Fruit fly (Drosophila melanogaster) whole organism, wandering third instar larva: ENCODE results near the gene CG1638.

Experiments used
- CG9705 ChIP-seq: fragments of 200-800 bp; sonication (Bioruptor generic); optimal IDR thresholded peaks from 2 replicates; lab custom pipeline; 2018; ENCODE audit warnings: missing biosample characterization, mild to moderate bottlenecking, missing genetic modification characterization
- HLH106 ChIP-seq: fragments of 200-800 bp; optimal IDR thresholded peaks from 3 replicates; lab custom pipeline; 2019; ENCODE audit warnings: missing biosample characterization, mild to moderate bottlenecking, missing genetic modification characterization, moderate library complexity
- foxo ChIP-seq, 2 experiments: fragments of 200-800 bp; sonication (Bioruptor generic); optimal IDR thresholded peaks; 2 replicates in 1 of 2; 3 replicates in 1 of 2; lab custom pipeline; 2016 to 2017; ENCODE audit warnings: missing biosample characterization in 2 of 2, missing genetic modification characterization in 2 of 2
- psq ChIP-seq: fragments of 200-800 bp; sonication (Bioruptor generic); optimal IDR thresholded peaks from 3 replicates; lab custom pipeline; 2017; ENCODE audit warnings: missing biosample characterization, mild to moderate bottlenecking, missing genetic modification characterization, moderate library complexity

DNA sequence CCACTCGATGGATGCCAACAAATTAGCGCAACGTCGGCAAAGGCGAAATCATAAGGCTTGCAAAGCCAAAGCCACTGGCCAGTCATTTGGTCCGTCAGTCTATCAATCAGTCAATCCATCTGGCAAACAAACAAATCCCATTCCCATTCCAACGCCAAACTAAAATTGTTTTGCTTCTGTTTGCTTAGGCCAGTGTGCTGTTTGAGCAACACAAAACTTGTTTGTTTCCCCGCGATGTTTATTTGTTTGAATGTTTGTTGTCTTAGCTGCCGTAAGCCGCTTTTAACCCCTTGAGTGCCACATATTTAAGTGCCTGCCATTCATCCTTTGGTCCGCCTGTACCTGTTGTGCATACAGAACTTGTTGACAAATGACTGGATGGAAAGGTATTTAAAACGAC, 39.5 kb upstream of the CG1638 start:
- TF ChIP-seq CG9705 (GFP tag; lab: Kevin White, UChicago) (no peak), foxo (GFP tag; optimal IDR thresholded peaks at IDR 0.05; lab: Kevin White, UChicago) (no peak), psq (no peak), HLH106 (tag; lab: Kevin White, UChicago) (no peak)
